Worm (Caenorhabditis elegans) whole organism, midembryonic: Measurements from ENCODE around the gene sdc-2.

Experiments used
- T22C8.4 ChIP-seq: fragments of 200-800 bp; sonication (Bioruptor generic); IDR thresholded peaks from 2 replicates; pipeline ENCODE4 v1.3.6; 2022; ENCODE audit warnings: missing genetic modification characterization, missing compliant biosample characterization
- cog-1 ChIP-seq: sonication (generic microtip); optimal IDR thresholded peaks from 2 replicates; lab custom pipeline; 2016; ENCODE audit warnings: missing genetic modification characterization, missing compliant biosample characterization
- flt-1 ChIP-seq: fragments of 200-800 bp; sonication (Bioruptor generic); IDR thresholded peaks from 2 replicates; pipeline ENCODE4 v1.3.6; 2022; ENCODE audit warnings: missing genetic modification characterization, missing compliant biosample characterization
- med-1 ChIP-seq: sonication (generic microtip); optimal IDR thresholded peaks from 2 replicates; lab custom pipeline; 2017; ENCODE audit warnings: missing genetic modification characterization, mild to moderate bottlenecking, missing compliant biosample characterization, antibody characterized with exemption, missing genetic modification reagents; ENCODE audit not compliant: insufficient read depth
- ref-1 ChIP-seq: fragments of 200-800 bp; sonication (Bioruptor generic); conservative IDR thresholded peaks from 2 replicates; pipeline ENCODE4 v1.3.6; 2022; ENCODE audit warnings: missing genetic modification reagents, missing genetic modification characterization, missing compliant biosample characterization
- tab-1 ChIP-seq: fragments of 200-800 bp; sonication (Bioruptor generic); IDR thresholded peaks from 2 replicates; pipeline ENCODE4 v1.3.6; 2022; ENCODE audit warnings: missing genetic modification characterization, missing compliant biosample characterization
- ztf-23 ChIP-seq: fragments of 200-800 bp; sonication (Bioruptor generic); IDR thresholded peaks from 2 replicates; pipeline ENCODE4 v1.3.6; 2022; ENCODE audit warnings: missing genetic modification reagents, missing genetic modification characterization, missing compliant biosample characterization
- ztf-29 ChIP-seq: fragments of 200-800 bp; sonication (Bioruptor generic); IDR thresholded peaks from 2 replicates; pipeline ENCODE4 v1.3.6; 2022; ENCODE audit warnings: missing genetic modification reagents, missing genetic modification characterization, missing compliant biosample characterization

- no peak for TF ChIP-seq tab-1 (GFP tag; lab: Robert Waterston, UW)
- no peak for TF ChIP-seq med-1 (GFP tag; lab: Kevin White, UChicago)
- no peak for TF ChIP-seq flt-1 (GFP tag; lab: Robert Waterston, UW)
- TF ChIP-seq ztf-23 (GFP tag; lab: Robert Waterston, UW) = no peak
- no peak for TF ChIP-seq ztf-29 (GFP tag; lab: Robert Waterston, UW)
- TF ChIP-seq ref-1 = no peak
- no peak for TF ChIP-seq T22C8.4
- no peak for TF ChIP-seq cog-1 (tag; lab: Kevin White, UChicago)
Measured at ce11 chrX:11482134-11482533, 40.4 kb upstream of the sdc-2 start.
